Fruit fly (Drosophila melanogaster): ENCODE results near the gene CG33253.

CG33253 gene

dm6 chrX:19158519-19159289 is 24.5 kb upstream of the CG33253 start:
- no peak for TF ChIP-seq CG17801 (GFP tag; optimal IDR thresholded peaks at IDR 0.05; ENCODE audit: partially characterized antibody)

- no peak for TF ChIP-seq CG17801 (GFP tag; optimal IDR thresholded peaks at IDR 0.05; ENCODE audit: partially characterized antibody)
Observed at dm6 chrX:19159942-19160341, 23.3 kb upstream of the CG33253 start.

dm6 chrX:19160635-19161407 is 22.4 kb upstream of the CG33253 start:
- TF ChIP-seq CG17801 (GFP tag; optimal IDR thresholded peaks at IDR 0.05; ENCODE audit: partially characterized antibody): no peak

- TF ChIP-seq CG17801 (GFP tag; optimal IDR thresholded peaks at IDR 0.05; ENCODE audit: partially characterized antibody): no peak
Observed at dm6 chrX:19162249-19162914, 20.8 kb upstream of the CG33253 start.

dm6 chrX:19163446-19163845 is 19.8 kb upstream of the CG33253 start:
- no peak for TF ChIP-seq CG17801 (GFP tag; optimal IDR thresholded peaks at IDR 0.05; ENCODE audit: partially characterized antibody)

- no peak for TF ChIP-seq CG17801 (GFP tag; optimal IDR thresholded peaks at IDR 0.05; ENCODE audit: partially characterized antibody)
Observed at dm6 chrX:19164726-19165125, 18.5 kb upstream of the CG33253 start.

dm6 chrX:19165144-19166011 is 17.8 kb upstream of the CG33253 start:
- TF ChIP-seq CG17801 (GFP tag; optimal IDR thresholded peaks at IDR 0.05; ENCODE audit: partially characterized antibody): peak; percentile 98

- TF ChIP-seq CG17801 (GFP tag; optimal IDR thresholded peaks at IDR 0.05; ENCODE audit: partially characterized antibody): peak; percentile 16
Observed at dm6 chrX:19166152-19166935, 16.9 kb upstream of the CG33253 start.

dm6 chrX:19167032-19167568 is 16.1 kb upstream of the CG33253 start, which contains the start of gene RhoGAP18B:
Gene RhoGAP18B, minus strand, starts transcription at chrX:19167082.
- no peak for TF ChIP-seq CG17801 (GFP tag; optimal IDR thresholded peaks at IDR 0.05; ENCODE audit: partially characterized antibody)

dm6 chrX:19167586-19168403 is 15.4 kb upstream of the CG33253 start:
- no peak for TF ChIP-seq CG17801 (GFP tag; optimal IDR thresholded peaks at IDR 0.05; ENCODE audit: partially characterized antibody)

- TF ChIP-seq CG17801 (GFP tag; optimal IDR thresholded peaks at IDR 0.05; ENCODE audit: partially characterized antibody): no peak
Observed at dm6 chrX:19170791-19171190, 12.4 kb upstream of the CG33253 start, which contains the start of gene Inx5. Gene Inx5, minus strand, starts transcription at chrX:19170883.

dm6 chrX:19171926-19172325 is 11.3 kb upstream of the CG33253 start:
- no peak for TF ChIP-seq CG17801 (GFP tag; optimal IDR thresholded peaks at IDR 0.05; ENCODE audit: partially characterized antibody)

- no peak for TF ChIP-seq CG17801 (GFP tag; optimal IDR thresholded peaks at IDR 0.05; ENCODE audit: partially characterized antibody)
Observed at dm6 chrX:19172955-19173354, 10.3 kb upstream of the CG33253 start.

All from ovary, adult (tissue).